Fruit fly (Drosophila melanogaster) whole organism, embryonic: Measurements from ENCODE around the gene Muc18B.
A peak's percentile ranks its signal among the peaks of the same experiment; 100 is the strongest.

Experiments used
- Abd-B ChIP-seq: fragments of 200-800 bp; sonication (Bioruptor generic); optimal IDR thresholded peaks from 2 replicates; lab custom pipeline; 2018; ENCODE audit warnings: missing biosample characterization, mild to moderate bottlenecking, missing genetic modification characterization, moderate library complexity
- B-H1 ChIP-seq: fragments of 200-800 bp; sonication (Bioruptor generic); IDR thresholded peaks from 3 replicates; pipeline ENCODE4 v1.3.6; 2022; ENCODE audit warnings: missing biosample characterization, missing genetic modification characterization
- CG1024 ChIP-seq: fragments of 200-800 bp; sonication (Bioruptor generic); IDR thresholded peaks from 2 replicates; pipeline ENCODE4 v1.3.6; 2022; ENCODE audit warnings: missing biosample characterization, missing genetic modification characterization
- CG11093 ChIP-seq: fragments of 200-800 bp; sonication (Bioruptor generic); IDR thresholded peaks from 3 replicates; pipeline ENCODE4 v1.3.6; 2022; ENCODE audit warnings: missing biosample characterization, missing genetic modification characterization
- CG11560 ChIP-seq: fragments of 200-800 bp; sonication (Bioruptor generic); IDR thresholded peaks from 3 replicates; pipeline ENCODE4 v1.3.6; 2022; ENCODE audit warnings: missing biosample characterization, missing genetic modification characterization
- CG12942 ChIP-seq: fragments of 200-800 bp; sonication (Bioruptor generic); optimal IDR thresholded peaks from 3 replicates; lab custom pipeline; 2016; ENCODE audit warnings: missing biosample characterization, missing genetic modification characterization
- CG14050 ChIP-seq: fragments of 200-800 bp; sonication (Bioruptor generic); IDR thresholded peaks from 3 replicates; pipeline ENCODE4 v1.3.6; 2022; ENCODE audit warnings: missing biosample characterization, missing genetic modification characterization
- CG1602 ChIP-seq: fragments of 200-800 bp; sonication (Bioruptor generic); optimal IDR thresholded peaks from 3 replicates; lab custom pipeline; 2016; ENCODE audit warnings: missing biosample characterization, missing genetic modification characterization
- CG1647 ChIP-seq: fragments of 200-800 bp; sonication (Bioruptor generic); optimal IDR thresholded peaks from 3 replicates; lab custom pipeline; 2016; ENCODE audit warnings: missing biosample characterization, missing genetic modification characterization
- CG17612 ChIP-seq: fragments of 200-800 bp; sonication (Bioruptor generic); IDR thresholded peaks from 2 replicates; pipeline ENCODE4 v1.3.6; 2022; ENCODE audit warnings: missing biosample characterization, missing genetic modification characterization
- CG17912 ChIP-seq: fragments of 200-800 bp; sonication (Bioruptor generic); optimal IDR thresholded peaks from 2 replicates; lab custom pipeline; 2018; ENCODE audit warnings: missing biosample characterization, mild to moderate bottlenecking, missing genetic modification characterization
- CG31365 ChIP-seq: fragments of 200-800 bp; sonication (Bioruptor generic); optimal IDR thresholded peaks from 2 replicates; lab custom pipeline; 2018; ENCODE audit warnings: missing biosample characterization, mild to moderate bottlenecking, missing genetic modification characterization
- CG3281 ChIP-seq: fragments of 200-800 bp; sonication (Bioruptor generic); optimal IDR thresholded peaks from 3 replicates; lab custom pipeline; 2017; ENCODE audit warnings: missing biosample characterization, mild to moderate bottlenecking, missing genetic modification characterization
- CG34224 ChIP-seq: fragments of 200-800 bp; sonication (Bioruptor generic); IDR thresholded peaks from 3 replicates; pipeline ENCODE4 v1.3.6; 2022; ENCODE audit warnings: missing biosample characterization, missing genetic modification characterization; ENCODE audit not compliant: partially characterized antibody
- CG34422 ChIP-seq: fragments of 200-800 bp; sonication (Bioruptor generic); IDR thresholded peaks from 3 replicates; pipeline ENCODE4 v1.3.6; 2022; ENCODE audit warnings: missing biosample characterization, missing genetic modification characterization
- CG5180 ChIP-seq: fragments of 200-800 bp; sonication (Bioruptor generic); optimal IDR thresholded peaks from 3 replicates; lab custom pipeline; 2017; ENCODE audit warnings: missing biosample characterization, missing genetic modification characterization, mild to moderate bottlenecking, moderate library complexity, missing genetic modification reagents
- CG8281 ChIP-seq: fragments of 200-800 bp; sonication (Bioruptor generic); optimal IDR thresholded peaks from 2 replicates; lab custom pipeline; 2018; ENCODE audit warnings: missing biosample characterization, mild to moderate bottlenecking, missing genetic modification characterization, moderate library complexity
- CG8388 ChIP-seq: fragments of 200-800 bp; sonication (Bioruptor generic); optimal IDR thresholded peaks from 2 replicates; lab custom pipeline; 2019; ENCODE audit warnings: missing biosample characterization, mild to moderate bottlenecking, missing genetic modification characterization, moderate library complexity
- D19B ChIP-seq: fragments of 200-800 bp; sonication (Bioruptor generic); optimal IDR thresholded peaks from 2 replicates; lab custom pipeline; 2017; ENCODE audit warnings: missing biosample characterization, mild to moderate bottlenecking, missing genetic modification characterization
- Drgx ChIP-seq: fragments of 200-800 bp; sonication (Bioruptor generic); IDR thresholded peaks from 2 replicates; pipeline ENCODE4 v1.3.6; 2022; ENCODE audit warnings: missing biosample characterization, missing genetic modification characterization
- E2f2 ChIP-seq: fragments of 200-800 bp; sonication (Bioruptor generic); IDR thresholded peaks from 2 replicates; pipeline ENCODE4 v1.3.6; 2022; ENCODE audit warnings: missing biosample characterization, missing genetic modification characterization
- Ets97D ChIP-seq: fragments of 200-800 bp; sonication (Bioruptor generic); optimal IDR thresholded peaks from 3 replicates; lab custom pipeline; 2016; ENCODE audit warnings: missing biosample characterization, missing genetic modification characterization
- Fer2 ChIP-seq: fragments of 200-800 bp; sonication (Bioruptor generic); optimal IDR thresholded peaks from 2 replicates; lab custom pipeline; 2018; ENCODE audit warnings: missing biosample characterization, mild to moderate bottlenecking, missing genetic modification characterization, moderate library complexity
- Jarid2 ChIP-seq: fragments of 200-800 bp; sonication (Bioruptor generic); optimal IDR thresholded peaks from 3 replicates; lab custom pipeline; 2017; ENCODE audit warnings: mild to moderate bottlenecking, missing biosample characterization, missing genetic modification reagents, missing genetic modification characterization
- Meics ChIP-seq: fragments of 200-800 bp; sonication (Bioruptor generic); optimal IDR thresholded peaks from 2 replicates; lab custom pipeline; 2017; ENCODE audit warnings: missing biosample characterization, mild to moderate bottlenecking, missing genetic modification characterization
- PHDP ChIP-seq: fragments of 200-800 bp; sonication (Bioruptor generic); optimal IDR thresholded peaks from 3 replicates; lab custom pipeline; 2018; ENCODE audit warnings: missing biosample characterization, mild to moderate bottlenecking, missing genetic modification characterization, moderate library complexity
- Pdp1 ChIP-seq, 2 experiments: fragments of 200-800 bp; sonication (Bioruptor generic); optimal IDR thresholded peaks; 3 replicates each; lab custom pipeline; 2016; ENCODE audit warnings: missing biosample characterization in 2 of 2, missing genetic modification characterization in 2 of 2, mild to moderate bottlenecking in 1 of 2, moderate library complexity in 1 of 2
- Scr ChIP-seq: fragments of 200-800 bp; sonication (Bioruptor generic); IDR thresholded peaks from 2 replicates; pipeline ENCODE4 v1.3.6; 2022; ENCODE audit warnings: missing biosample characterization, missing genetic modification characterization; ENCODE audit not compliant: partially characterized antibody
- Six4 ChIP-seq: fragments of 200-800 bp; sonication (Bioruptor generic); optimal IDR thresholded peaks from 2 replicates; lab custom pipeline; 2016; ENCODE audit warnings: missing biosample characterization, missing genetic modification characterization
- Vsx1 ChIP-seq: fragments of 200-800 bp; sonication (Bioruptor generic); optimal IDR thresholded peaks from 2 replicates; lab custom pipeline; 2017; ENCODE audit warnings: missing biosample characterization, mild to moderate bottlenecking, missing genetic modification characterization, missing genetic modification reagents
- bigmax ChIP-seq: fragments of 200-800 bp; sonication (Bioruptor generic); optimal IDR thresholded peaks from 2 replicates; lab custom pipeline; 2018; ENCODE audit warnings: missing biosample characterization, mild to moderate bottlenecking, missing genetic modification characterization
- corto ChIP-seq: fragments of 200-800 bp; sonication (Bioruptor generic); optimal IDR thresholded peaks from 2 replicates; lab custom pipeline; 2016; ENCODE audit warnings: missing biosample characterization, mild to moderate bottlenecking, missing genetic modification characterization, moderate library complexity
- dati ChIP-seq: fragments of 200-800 bp; sonication (Bioruptor generic); IDR thresholded peaks from 2 replicates; pipeline ENCODE4 v1.3.6; 2022; ENCODE audit warnings: missing biosample characterization, missing genetic modification characterization
- dysf ChIP-seq: fragments of 200-800 bp; sonication (Bioruptor generic); IDR thresholded peaks from 3 replicates; pipeline ENCODE4 v1.3.6; 2022; ENCODE audit warnings: missing biosample characterization, missing genetic modification characterization
- jing ChIP-seq: fragments of 200-800 bp; sonication (Bioruptor generic); optimal IDR thresholded peaks from 2 replicates; lab custom pipeline; 2018; ENCODE audit warnings: missing biosample characterization, mild to moderate bottlenecking, missing genetic modification characterization
- lab ChIP-seq: fragments of 200-800 bp; sonication (Bioruptor generic); optimal IDR thresholded peaks from 3 replicates; lab custom pipeline; 2017; ENCODE audit warnings: missing biosample characterization, missing genetic modification characterization, mild to moderate bottlenecking, moderate library complexity, missing genetic modification reagents
- lilli ChIP-seq: fragments of 200-800 bp; sonication (Bioruptor generic); optimal IDR thresholded peaks from 3 replicates; lab custom pipeline; 2016; ENCODE audit warnings: missing biosample characterization, missing genetic modification characterization
- maf-S ChIP-seq: fragments of 200-800 bp; sonication (Bioruptor generic); optimal IDR thresholded peaks from 2 replicates; lab custom pipeline; 2016; ENCODE audit warnings: missing biosample characterization, missing genetic modification characterization
- prd ChIP-seq, 3 experiments: fragments of >200 bp in 2 of 3; fragments of 200-800 bp in 1 of 3; sonication (Bioruptor generic) in 1 of 3; optimal IDR thresholded peaks in 2 of 3; IDR thresholded peaks in 1 of 3; 2 replicates in 2 of 3; 3 replicates in 1 of 3; pipeline versions ENCODE4 v1.3.6 to Lab custom; 2017 to 2022; ENCODE audit warnings: missing biosample characterization in 1 of 3, missing genetic modification characterization in 1 of 3
- repo ChIP-seq: fragments of 200-800 bp; sonication (Bioruptor generic); optimal IDR thresholded peaks from 2 replicates; lab custom pipeline; 2016; ENCODE audit warnings: missing biosample characterization, missing genetic modification characterization
- sim ChIP-seq: fragments of 200-800 bp; sonication (Bioruptor generic); IDR thresholded peaks from 2 replicates; pipeline ENCODE4 v1.3.6; 2022; ENCODE audit warnings: missing biosample characterization, missing genetic modification characterization
- sima ChIP-seq: fragments of 200-800 bp; sonication (Bioruptor generic); optimal IDR thresholded peaks from 2 replicates; lab custom pipeline; 2016; ENCODE audit warnings: missing biosample characterization, missing genetic modification characterization
- ssp ChIP-seq: fragments of 200-800 bp; sonication (Bioruptor generic); IDR thresholded peaks from 2 replicates; pipeline ENCODE4 v1.3.6; 2022; ENCODE audit warnings: missing biosample characterization, missing genetic modification characterization
- stwl ChIP-seq: fragments of 200-800 bp; sonication (Bioruptor generic); optimal IDR thresholded peaks from 3 replicates; lab custom pipeline; 2018; ENCODE audit warnings: missing biosample characterization, mild to moderate bottlenecking, missing genetic modification characterization, moderate library complexity
- sug ChIP-seq: fragments of 200-800 bp; optimal IDR thresholded peaks from 2 replicates; lab custom pipeline; 2019; ENCODE audit warnings: missing biosample characterization, mild to moderate bottlenecking, missing genetic modification characterization, moderate library complexity
- ttk ChIP-seq: fragments of 200-800 bp; sonication (Bioruptor generic); IDR thresholded peaks from 2 replicates; pipeline ENCODE4 v2.1.2; 2022; ENCODE audit warnings: missing biosample characterization, missing genetic modification characterization
- z ChIP-seq: fragments of 200-800 bp; sonication (Bioruptor generic); IDR thresholded peaks from 3 replicates; pipeline ENCODE4 v1.3.6; 2022; ENCODE audit warnings: missing biosample characterization, missing genetic modification characterization
- zen2 ChIP-seq: fragments of 200-800 bp; sonication (Bioruptor generic); IDR thresholded peaks from 3 replicates; pipeline ENCODE4 v1.3.6; 2022; ENCODE audit warnings: missing biosample characterization, missing genetic modification characterization; ENCODE audit not compliant: partially characterized antibody
- zfh1 ChIP-seq: fragments of 200-800 bp; sonication (Bioruptor generic); IDR thresholded peaks from 3 replicates; pipeline ENCODE4 v1.3.6; 2022; ENCODE audit warnings: missing biosample characterization, missing genetic modification characterization

Gene Muc18B

dm6 chrX:19241790-19242373 is 26.6 kb downstream of the Muc18B start, which contains the start of gene CG14196 (continued):
- peak; percentile 69 for TF ChIP-seq CG8281 (tag; lab: Kevin White, UChicago)
- TF ChIP-seq Abd-B (GFP tag; lab: Kevin White, UChicago): no peak
- no peak for TF ChIP-seq maf-S (GFP tag; lab: Kevin White, UChicago)
- TF ChIP-seq CG12942: no peak
- TF ChIP-seq Vsx1 (GFP tag; lab: Kevin White, UChicago): no peak
- no peak for TF ChIP-seq stwl (tag; lab: Kevin White, UChicago)
- TF ChIP-seq sug (tag; lab: Kevin White, UChicago): peak; percentile 4
- TF ChIP-seq CG31365 (tag; lab: Kevin White, UChicago): no peak
- TF ChIP-seq sim (GFP tag; lab: Robert Waterston, UW): no peak
- no peak for TF ChIP-seq ttk (GFP tag; lab: Robert Waterston, UW)
- no peak for TF ChIP-seq CG1647 (GFP tag; lab: Kevin White, UChicago)
- TF ChIP-seq Scr (GFP tag; lab: Robert Waterston, UW): no peak
- no peak for TF ChIP-seq CG5180
- TF ChIP-seq CG8388 (GFP tag; lab: Kevin White, UChicago): no peak
- no peak for TF ChIP-seq CG11560
- TF ChIP-seq Jarid2 (GFP tag; lab: Kevin White, UChicago): no peak
- TF ChIP-seq bigmax (GFP tag; lab: Kevin White, UChicago): no peak
- no peak for TF ChIP-seq zen2 (GFP tag; lab: Robert Waterston, UW)
- TF ChIP-seq E2f2 (GFP tag; lab: Robert Waterston, UW): 0 out of 2 replicates have a peak, but pooled peaks have one; percentile 9
- no peak for TF ChIP-seq Drgx (GFP tag; lab: Robert Waterston, UW)
- TF ChIP-seq dati: no peak
- no peak for TF ChIP-seq repo
- no peak for TF ChIP-seq ssp (GFP tag; lab: Robert Waterston, UW)
- TF ChIP-seq CG17912 (GFP tag; lab: Kevin White, UChicago): no peak
- TF ChIP-seq CG1602 (GFP tag; lab: Kevin White, UChicago): no peak
- TF ChIP-seq lilli (GFP tag; lab: Kevin White, UChicago): no peak
- no peak for TF ChIP-seq sima (GFP tag; lab: Kevin White, UChicago)
- TF ChIP-seq CG34422 (GFP tag; lab: Robert Waterston, UW): no peak
- peak; percentile 10 for TF ChIP-seq lab (GFP tag; lab: Kevin White, UChicago)
- TF ChIP-seq CG1024 (GFP tag; lab: Robert Waterston, UW): no peak
- no peak for TF ChIP-seq Six4 (GFP tag; lab: Kevin White, UChicago)
- TF ChIP-seq CG11093 (GFP tag; lab: Robert Waterston, UW): no peak
- no peak for TF ChIP-seq B-H1
- TF ChIP-seq z: no peak
- no peak for TF ChIP-seq corto
- peak; percentile 29 for TF ChIP-seq Meics (GFP tag; lab: Kevin White, UChicago)
- peak; percentile 37 for TF ChIP-seq D19B (GFP tag; lab: Kevin White, UChicago)
- TF ChIP-seq Fer2 (tag; lab: Kevin White, UChicago): no peak
- TF ChIP-seq dysf (GFP tag; lab: Robert Waterston, UW): no peak
- no peak for TF ChIP-seq CG34224 (GFP tag; lab: Robert Waterston, UW)
- peak; percentile 33 for TF ChIP-seq Ets97D (GFP tag; lab: Kevin White, UChicago)
- TF ChIP-seq CG14050 (GFP tag; lab: Robert Waterston, UW): no peak
- peak in 1 of 2 experiments; percentile 56 for TF ChIP-seq Pdp1 (GFP tag; optimal IDR thresholded peaks at IDR 0.05; lab: Kevin White, UChicago)
- TF ChIP-seq PHDP: no peak
- TF ChIP-seq zfh1 (GFP tag; lab: Robert Waterston, UW): no peak
- no peak for TF ChIP-seq jing
- peak; percentile 6 for TF ChIP-seq CG3281 (GFP tag; lab: Kevin White, UChicago)
- no peak for TF ChIP-seq prd (optimal IDR thresholded peaks at IDR 0.05; lab: Kevin White, UChicago)
- no peak for TF ChIP-seq prd (GFP tag; IDR thresholded peaks at IDR 0.05; lab: Robert Waterston, UW)
- TF ChIP-seq CG17612: no peak
- TF ChIP-seq, all 482 proteins: peak for 21
